Worm (Caenorhabditis elegans) whole organism, mixed stage, embryonic: Measurements from ENCODE around the gene twk-39.

Experiments
- M03D4.4 ChIP-seq: sonication (generic microtip); optimal IDR thresholded peaks from 2 replicates; lab custom pipeline; 2017; ENCODE audit warnings: mild to moderate bottlenecking, missing genetic modification characterization, missing compliant biosample characterization
- blmp-1 ChIP-seq: fragments of 150-350 bp; optimal IDR thresholded peaks from 2 replicates; lab custom pipeline; 2014; ENCODE audit warnings: missing biosample characterization, missing genetic modification characterization
- ceh-39 ChIP-seq: fragments of 150-350 bp; optimal IDR thresholded peaks from 2 replicates; lab custom pipeline; 2014; ENCODE audit warnings: missing biosample characterization, missing genetic modification characterization
- ceh-43 ChIP-seq: fragments of 200-800 bp; sonication (Bioruptor generic); optimal IDR thresholded peaks from 2 replicates; lab custom pipeline; 2018; ENCODE audit warnings: mild to moderate bottlenecking, missing genetic modification characterization, moderate library complexity, missing compliant biosample characterization
- ceh-83 ChIP-seq: fragments of 200-800 bp; sonication (Bioruptor generic); optimal IDR thresholded peaks from 2 replicates; lab custom pipeline; 2018; ENCODE audit warnings: mild to moderate bottlenecking, missing genetic modification characterization, missing compliant biosample characterization
- ces-1 ChIP-seq: fragments of 150-350 bp; optimal IDR thresholded peaks from 2 replicates; lab custom pipeline; 2014; ENCODE audit warnings: missing biosample characterization, missing genetic modification reagents, missing genetic modification characterization
- cnd-1 ChIP-seq: fragments of 200-800 bp; sonication (Bioruptor generic); optimal IDR thresholded peaks from 2 replicates; lab custom pipeline; 2018; ENCODE audit warnings: mild to moderate bottlenecking, missing genetic modification characterization, missing compliant biosample characterization
- drap-1 ChIP-seq: fragments of 200-800 bp; sonication (Bioruptor generic); optimal IDR thresholded peaks from 3 replicates; lab custom pipeline; 2018; ENCODE audit warnings: mild to moderate bottlenecking, missing genetic modification characterization, missing compliant biosample characterization
- flh-1 ChIP-seq: fragments of 200-800 bp; sonication (Bioruptor generic); optimal IDR thresholded peaks from 2 replicates; lab custom pipeline; 2018; ENCODE audit warnings: mild to moderate bottlenecking, missing genetic modification characterization, moderate library complexity, missing compliant biosample characterization
- ham-2 ChIP-seq: fragments of 200-800 bp; sonication (Bioruptor generic); optimal IDR thresholded peaks from 2 replicates; lab custom pipeline; 2018; ENCODE audit warnings: mild to moderate bottlenecking, missing genetic modification characterization, missing compliant biosample characterization
- hlh-1 ChIP-seq: fragments of 150-350 bp; optimal IDR thresholded peaks from 2 replicates; lab custom pipeline; 2014; ENCODE audit warnings: missing biosample characterization, missing genetic modification reagents, missing genetic modification characterization
- lin-13 ChIP-seq: fragments of 150-350 bp; optimal IDR thresholded peaks from 2 replicates; lab custom pipeline; 2014; ENCODE audit warnings: missing biosample characterization, missing genetic modification characterization
- lin-32 ChIP-seq: fragments of 200-800 bp; sonication (Bioruptor generic); optimal IDR thresholded peaks from 2 replicates; lab custom pipeline; 2018; ENCODE audit warnings: mild to moderate bottlenecking, missing genetic modification characterization, missing compliant biosample characterization
- lsy-2 ChIP-seq: fragments of 150-350 bp; optimal IDR thresholded peaks from 2 replicates; lab custom pipeline; 2014; ENCODE audit warnings: missing biosample characterization, missing genetic modification characterization
- mab-5 ChIP-seq: fragments of 150-350 bp; optimal IDR thresholded peaks from 2 replicates; lab custom pipeline; 2014; ENCODE audit warnings: missing biosample characterization, missing genetic modification characterization
- mep-1 ChIP-seq: fragments of 150-350 bp; optimal IDR thresholded peaks from 2 replicates; lab custom pipeline; 2017; ENCODE audit warnings: missing biosample characterization, missing genetic modification reagents, missing genetic modification characterization, inconsistent platforms
- mls-2 ChIP-seq: sonication (generic microtip); optimal IDR thresholded peaks from 2 replicates; lab custom pipeline; 2016; ENCODE audit warnings: mild to moderate bottlenecking, missing genetic modification characterization, moderate library complexity, missing compliant biosample characterization
- nhr-12 ChIP-seq: fragments of 150-350 bp; optimal IDR thresholded peaks from 2 replicates; lab custom pipeline; 2014; ENCODE audit warnings: missing biosample characterization, missing genetic modification characterization
- nhr-2 ChIP-seq: fragments of 150-350 bp; optimal IDR thresholded peaks from 2 replicates; lab custom pipeline; 2014; ENCODE audit warnings: missing biosample characterization, missing genetic modification characterization
- nhr-237 ChIP-seq: fragments of 150-350 bp; optimal IDR thresholded peaks from 2 replicates; lab custom pipeline; 2014; ENCODE audit warnings: missing biosample characterization, missing genetic modification characterization
- nhr-28 ChIP-seq: fragments of 150-350 bp; optimal IDR thresholded peaks from 2 replicates; lab custom pipeline; 2014; ENCODE audit warnings: missing biosample characterization, missing genetic modification characterization
- nhr-76 ChIP-seq: sonication (generic microtip); optimal IDR thresholded peaks from 2 replicates; lab custom pipeline; 2017; ENCODE audit warnings: missing biosample characterization, missing genetic modification characterization
- pha-4 ChIP-seq: fragments of 150-350 bp; optimal IDR thresholded peaks from 2 replicates; lab custom pipeline; 2018; ENCODE audit warnings: missing biosample characterization, missing genetic modification reagents, missing genetic modification characterization
- sem-2 ChIP-seq: fragments of 200-800 bp; sonication (Bioruptor generic); optimal IDR thresholded peaks from 2 replicates; lab custom pipeline; 2018; ENCODE audit warnings: mild to moderate bottlenecking, missing genetic modification characterization, missing compliant biosample characterization
- snpc-4 ChIP-seq: fragments of 150-350 bp; optimal IDR thresholded peaks from 2 replicates; lab custom pipeline; 2014; ENCODE audit warnings: missing biosample characterization, missing genetic modification characterization
- tbx-8 ChIP-seq: fragments of 200-800 bp; sonication (Bioruptor generic); optimal IDR thresholded peaks from 2 replicates; lab custom pipeline; 2018; ENCODE audit warnings: mild to moderate bottlenecking, missing genetic modification characterization, moderate library complexity, missing compliant biosample characterization
- unc-120 ChIP-seq: sonication (generic microtip); optimal IDR thresholded peaks from 2 replicates; lab custom pipeline; 2017; ENCODE audit warnings: missing genetic modification characterization, missing compliant biosample characterization; ENCODE audit not compliant: poor library complexity, severe bottlenecking
- unc-39 ChIP-seq: fragments of 150-350 bp; optimal IDR thresholded peaks from 2 replicates; lab custom pipeline; 2014; ENCODE audit warnings: missing biosample characterization, missing genetic modification characterization
- unc-62 ChIP-seq: fragments of 150-350 bp; optimal IDR thresholded peaks from 2 replicates; lab custom pipeline; 2014; ENCODE audit warnings: missing biosample characterization, missing genetic modification reagents, missing genetic modification characterization
- zip-8 ChIP-seq: fragments of 150-350 bp; optimal IDR thresholded peaks from 2 replicates; lab custom pipeline; 2014; ENCODE audit warnings: missing biosample characterization, missing genetic modification characterization
- ztf-11 ChIP-seq: fragments of 150-350 bp; optimal IDR thresholded peaks from 2 replicates; lab custom pipeline; 2014; ENCODE audit warnings: missing biosample characterization, missing genetic modification characterization

Gene twk-39

ce11 chrIII:11808818-11809217 lies 13.3 kb downstream of the twk-39 start, which contains the start of gene C18D11.9:
Gene C18D11.9, plus strand, starts transcription at chrIII:11809118.
- TF ChIP-seq unc-62 (GFP tag; lab: Kevin White, UChicago), result no peak
- no peak for TF ChIP-seq nhr-12 (tag; lab: Kevin White, UChicago)
- TF ChIP-seq flh-1, result no peak
- TF ChIP-seq mep-1 (tag; lab: Kevin White, UChicago), result no peak
- no peak for TF ChIP-seq tbx-8
- no peak for TF ChIP-seq cnd-1 (tag; lab: Kevin White, UChicago)
- no peak for TF ChIP-seq lin-32 (GFP tag; lab: Kevin White, UChicago)
- no peak for TF ChIP-seq nhr-2
- TF ChIP-seq ceh-39, result no peak
- TF ChIP-seq M03D4.4, result no peak
- no peak for TF ChIP-seq mls-2 (tag; lab: Kevin White, UChicago)
- TF ChIP-seq ham-2 (GFP tag; lab: Kevin White, UChicago), result no peak
- no peak for TF ChIP-seq unc-39 (tag; lab: Kevin White, UChicago)
- no peak for TF ChIP-seq lin-13 (tag; lab: Kevin White, UChicago)
- TF ChIP-seq blmp-1 (tag; lab: Kevin White, UChicago), result no peak
- TF ChIP-seq ces-1, result no peak
- TF ChIP-seq drap-1 (GFP tag; lab: Kevin White, UChicago), result no peak
- TF ChIP-seq mab-5 (tag; lab: Kevin White, UChicago), result no peak
- TF ChIP-seq ceh-83, result no peak
- no peak for TF ChIP-seq zip-8 (tag; lab: Kevin White, UChicago)

ce11 chrIII:11810447-11810846 lies 14.9 kb downstream of the twk-39 start, which contains the start of gene C18D11.6:
Gene C18D11.6, plus strand, starts transcription at chrIII:11810556.
- TF ChIP-seq M03D4.4 (no peak), hlh-1 (tag; lab: Kevin White, UChicago) (no peak), unc-62 (GFP tag; lab: Kevin White, UChicago) (no peak), nhr-76 (no peak), mab-5 (tag; lab: Kevin White, UChicago) (no peak), ceh-83 (no peak), nhr-237 (tag; lab: Kevin White, UChicago) (no peak), mls-2 (tag; lab: Kevin White, UChicago) (no peak), drap-1 (GFP tag; lab: Kevin White, UChicago) (no peak), nhr-28 (tag; lab: Kevin White, UChicago) (no peak), lin-32 (GFP tag; lab: Kevin White, UChicago) (no peak), blmp-1 (tag; lab: Kevin White, UChicago) (no peak), ces-1 (no peak)

- TF ChIP-seq ceh-39 (no peak), blmp-1 (tag; lab: Kevin White, UChicago) (peak; percentile 10)
Observed at ce11 chrIII:11811839-11812238, 16.3 kb downstream of the twk-39 start.

- TF ChIP-seq hlh-1 (tag; lab: Kevin White, UChicago) (no peak), ceh-39 (no peak), blmp-1 (tag; lab: Kevin White, UChicago) (peak; percentile 58)
Observed at ce11 chrIII:11814653-11815052, 19.1 kb downstream of the twk-39 start.

DNA sequence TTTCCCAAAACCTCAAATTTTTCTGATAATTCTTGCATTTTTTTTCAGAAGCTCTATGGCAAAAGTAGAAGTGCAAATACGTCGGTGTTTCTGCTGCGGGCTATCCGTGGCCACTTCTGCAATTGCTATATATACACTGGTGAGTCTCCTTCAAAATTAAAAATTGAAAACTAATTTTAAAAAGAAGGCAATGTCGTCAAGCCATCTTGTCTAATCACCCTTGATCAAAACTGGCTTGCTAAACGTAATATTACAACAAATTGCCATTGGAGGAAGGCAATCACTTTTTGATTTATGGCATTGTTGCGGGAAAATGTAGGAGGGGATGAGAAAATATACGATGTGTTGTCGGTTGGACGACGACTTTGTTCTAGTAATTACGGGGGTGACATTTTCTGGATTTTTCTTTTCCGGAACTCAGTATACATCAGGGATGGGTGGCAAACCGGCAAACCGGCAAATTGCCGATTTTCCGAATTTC lies 21.0 kb downstream of the twk-39 start, which contains the start of gene C18D11.1:
Gene C18D11.1, plus strand, starts transcription at position 51 of the 481 bp plus-strand sequence.
- TF ChIP-seq unc-62 (GFP tag; lab: Kevin White, UChicago) (peak; percentile 60), ztf-11 (tag; lab: Kevin White, UChicago) (no peak)

DNA sequence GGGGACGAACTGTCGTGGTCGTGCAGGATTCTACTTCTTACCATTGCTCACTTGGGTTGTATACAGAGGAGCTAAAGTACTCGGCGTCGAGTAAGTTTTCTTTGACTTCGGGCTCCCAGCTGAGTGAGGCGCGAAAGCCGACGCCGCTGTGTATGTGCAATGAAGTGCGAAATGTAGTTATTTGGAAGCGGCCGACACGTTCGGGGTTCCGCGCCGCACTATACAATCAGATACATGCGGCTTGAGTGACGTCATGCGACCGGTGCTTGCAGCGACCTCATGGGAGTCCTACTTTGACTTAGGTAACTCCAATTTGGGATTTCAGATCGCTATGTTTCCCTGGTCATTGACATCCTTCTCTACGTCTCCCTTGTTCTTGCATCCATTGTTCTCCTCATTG lies 22.3 kb downstream of the twk-39 start:
- no peak for TF ChIP-seq zip-8 (tag; lab: Kevin White, UChicago)
- no peak for TF ChIP-seq ztf-11 (tag; lab: Kevin White, UChicago)
- TF ChIP-seq unc-120, result no peak
- TF ChIP-seq pha-4 (tag; lab: Kevin White, UChicago), result no peak
- TF ChIP-seq lin-32 (GFP tag; lab: Kevin White, UChicago), result no peak
- TF ChIP-seq unc-39 (tag; lab: Kevin White, UChicago), result no peak
- no peak for TF ChIP-seq sem-2 (GFP tag; lab: Kevin White, UChicago)
- TF ChIP-seq nhr-76, result no peak
- TF ChIP-seq blmp-1 (tag; lab: Kevin White, UChicago), result no peak
- TF ChIP-seq snpc-4 (tag; lab: Kevin White, UChicago), result no peak
- TF ChIP-seq nhr-28 (tag; lab: Kevin White, UChicago), result no peak
- TF ChIP-seq ceh-43 (GFP tag; lab: Kevin White, UChicago), result no peak
- TF ChIP-seq tbx-8, result no peak
- TF ChIP-seq flh-1, result no peak
- no peak for TF ChIP-seq lsy-2 (tag; lab: Kevin White, UChicago)
- TF ChIP-seq ceh-83, result no peak
